Worm (Caenorhabditis elegans) whole organism, L2 larva: ENCODE data around the gene F28E10.4.

Experiments used
- elt-3 ChIP-seq: sonication (generic microtip); optimal IDR thresholded peaks from 2 replicates; lab custom pipeline; 2017; ENCODE audit warnings: missing biosample characterization, missing genetic modification characterization
- fos-1 ChIP-seq: fragments of 150-350 bp; optimal IDR thresholded peaks from 2 replicates; lab custom pipeline; 2014; ENCODE audit warnings: missing biosample characterization, missing genetic modification characterization
- nhr-237 ChIP-seq: fragments of 150-350 bp; optimal IDR thresholded peaks from 2 replicates; lab custom pipeline; 2014; ENCODE audit warnings: missing biosample characterization, missing genetic modification characterization

- no peak for TF ChIP-seq elt-3
- TF ChIP-seq nhr-237 (tag; lab: Kevin White, UChicago) = no peak
- TF ChIP-seq fos-1 = no peak
Measured at ce11 chrIV:4526028-4526427, 41.2 kb downstream of the F28E10.4 start.
